Worm (Caenorhabditis elegans): Measurements from ENCODE around the gene W06D12.6.

ce11 chrV:17746959-17747358 is 41.0 kb downstream of the W06D12.6 start, which contains the start of gene twk-36:
- TF ChIP-seq mep-1 (tag; optimal IDR thresholded peaks at IDR 0.05) (no peak), aha-1 (tag) (no peak), snpc-4 (tag; optimal IDR thresholded peaks at IDR 0.05) (no peak), fkh-10 (GFP tag; optimal IDR thresholded peaks at IDR 0.05) (no peak), nhr-25 (tag; optimal IDR thresholded peaks at IDR 0.05; ENCODE audit: borderline replicate concordance, insufficient read depth) (no peak), R02D3.7 (tag; optimal IDR thresholded peaks at IDR 0.05) (no peak), nhr-6 (tag; optimal IDR thresholded peaks at IDR 0.05) (no peak), snpc-1.2 (GFP tag; IDR thresholded peaks at IDR 0.05) (no peak), daf-12 (tag; optimal IDR thresholded peaks at IDR 0.05) (no peak), zip-2 (tag; optimal IDR thresholded peaks at IDR 0.05) (no peak), mdl-1 (tag; optimal IDR thresholded peaks at IDR 0.05) (no peak)

Data from whole organism, L4 larva.